Worm (Caenorhabditis elegans) whole organism, early embryonic: ENCODE data around the gene F14H8.2.

Experiments used
- B0310.2 ChIP-seq: sonication (generic microtip); optimal IDR thresholded peaks from 2 replicates; lab custom pipeline; 2016; ENCODE audit warnings: mild to moderate bottlenecking, missing genetic modification characterization, missing compliant biosample characterization
- F13C5.2 ChIP-seq: sonication (generic microtip); optimal IDR thresholded peaks from 2 replicates; lab custom pipeline; 2017; ENCODE audit warnings: mild to moderate bottlenecking, missing genetic modification characterization, inconsistent platforms, missing compliant biosample characterization
- aly-1 ChIP-seq: sonication (generic microtip); optimal IDR thresholded peaks from 2 replicates; lab custom pipeline; 2016; ENCODE audit warnings: missing genetic modification characterization, missing compliant biosample characterization
- ama-1 ChIP-seq: fragments of 150-350 bp; optimal IDR thresholded peaks from 2 replicates; lab custom pipeline; 2014
- ceh-13 ChIP-seq: fragments of 200-800 bp; sonication (Bioruptor generic); optimal IDR thresholded peaks from 2 replicates; lab custom pipeline; 2018; ENCODE audit warnings: mild to moderate bottlenecking, missing genetic modification characterization, missing compliant biosample characterization
- ceh-36 ChIP-seq: sonication (generic microtip); optimal IDR thresholded peaks from 2 replicates; lab custom pipeline; 2016; ENCODE audit warnings: missing genetic modification characterization, inconsistent platforms, missing compliant biosample characterization
- ets-7 ChIP-seq: sonication (generic microtip); optimal IDR thresholded peaks from 2 replicates; lab custom pipeline; 2016; ENCODE audit warnings: missing genotype, missing genetic modification characterization, missing compliant biosample characterization
- flt-1 ChIP-seq: fragments of 200-800 bp; sonication (Bioruptor generic); IDR thresholded peaks from 2 replicates; pipeline ENCODE4 v1.3.6; 2022; ENCODE audit warnings: missing genetic modification characterization, missing compliant biosample characterization
- hmbx-1 ChIP-seq: sonication (generic microtip); optimal IDR thresholded peaks from 2 replicates; lab custom pipeline; 2016; ENCODE audit warnings: mild to moderate bottlenecking, missing genetic modification characterization, missing compliant biosample characterization
- hmg-4 ChIP-seq: fragments of 200-800 bp; sonication (Bioruptor generic); optimal IDR thresholded peaks from 2 replicates; lab custom pipeline; 2018; ENCODE audit warnings: mild to moderate bottlenecking, missing genetic modification characterization, missing compliant biosample characterization
- hnd-1 ChIP-seq: sonication (generic microtip); optimal IDR thresholded peaks from 2 replicates; lab custom pipeline; 2016; ENCODE audit warnings: missing genetic modification characterization, missing compliant biosample characterization
- pes-1 ChIP-seq: fragments of 200-800 bp; sonication (Bioruptor generic); IDR thresholded peaks from 2 replicates; pipeline ENCODE4 v1.3.6; 2022; ENCODE audit warnings: missing genetic modification reagents, missing genetic modification characterization, missing compliant biosample characterization
- scrt-1 ChIP-seq: fragments of 200-800 bp; sonication (Bioruptor generic); IDR thresholded peaks from 2 replicates; pipeline ENCODE4 v1.3.6; 2022; ENCODE audit warnings: missing genetic modification characterization, missing compliant biosample characterization
- sea-1 ChIP-seq: fragments of 200-800 bp; sonication (Bioruptor generic); conservative IDR thresholded peaks from 2 replicates; pipeline ENCODE4 v1.3.6; 2022; ENCODE audit warnings: missing genetic modification characterization, missing compliant biosample characterization
- tbx-11 ChIP-seq: fragments of 200-800 bp; sonication (Bioruptor generic); IDR thresholded peaks from 2 replicates; pipeline ENCODE4 v1.3.6; 2022; ENCODE audit warnings: missing genetic modification characterization, missing compliant biosample characterization
- tbx-37 ChIP-seq: fragments of 200-800 bp; sonication (Bioruptor generic); conservative IDR thresholded peaks from 2 replicates; pipeline ENCODE4 v1.3.6; 2022; ENCODE audit warnings: missing genetic modification reagents, missing genetic modification characterization, missing compliant biosample characterization
- tra-4 ChIP-seq: sonication (generic microtip); optimal IDR thresholded peaks from 2 replicates; lab custom pipeline; 2017; ENCODE audit warnings: missing genetic modification characterization, missing compliant biosample characterization

Gene F14H8.2

DNA sequence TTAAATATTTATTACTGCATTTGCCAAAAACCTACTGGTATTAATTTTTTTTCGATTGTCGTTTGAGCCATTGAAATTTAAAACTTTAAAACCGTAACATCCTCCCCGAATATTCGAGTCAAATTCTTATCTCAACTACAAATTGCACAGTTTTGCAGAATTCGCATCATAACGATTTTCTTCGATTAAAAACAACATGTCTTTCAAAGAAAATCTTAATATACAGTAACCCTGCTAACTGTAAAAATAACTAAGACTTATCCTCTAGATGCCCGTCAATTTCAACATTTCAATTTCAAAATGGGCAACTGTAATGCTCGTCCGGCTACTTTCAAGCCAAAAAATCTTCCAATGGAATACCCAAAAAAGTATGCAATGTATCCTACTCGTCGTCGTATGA lies 603 bp upstream of the F14H8.2 start, which contains the start of gene F14H8.5:
Gene F14H8.5 (plus strand): TSS at position 301 of the 400 bp plus-strand sequence.
- no peak for TF ChIP-seq aly-1 (tag; lab: Kevin White, UChicago)
- TF ChIP-seq ceh-13 (GFP tag; lab: Kevin White, UChicago): no peak
- TF ChIP-seq hmbx-1 (tag; lab: Kevin White, UChicago): no peak
- no peak for TF ChIP-seq tra-4 (tag; lab: Kevin White, UChicago)
- no peak for TF ChIP-seq sea-1 (GFP tag; lab: Robert Waterston, UW)
- TF ChIP-seq tbx-11: no peak
- no peak for TF ChIP-seq ceh-36 (tag; lab: Kevin White, UChicago)

DNA sequence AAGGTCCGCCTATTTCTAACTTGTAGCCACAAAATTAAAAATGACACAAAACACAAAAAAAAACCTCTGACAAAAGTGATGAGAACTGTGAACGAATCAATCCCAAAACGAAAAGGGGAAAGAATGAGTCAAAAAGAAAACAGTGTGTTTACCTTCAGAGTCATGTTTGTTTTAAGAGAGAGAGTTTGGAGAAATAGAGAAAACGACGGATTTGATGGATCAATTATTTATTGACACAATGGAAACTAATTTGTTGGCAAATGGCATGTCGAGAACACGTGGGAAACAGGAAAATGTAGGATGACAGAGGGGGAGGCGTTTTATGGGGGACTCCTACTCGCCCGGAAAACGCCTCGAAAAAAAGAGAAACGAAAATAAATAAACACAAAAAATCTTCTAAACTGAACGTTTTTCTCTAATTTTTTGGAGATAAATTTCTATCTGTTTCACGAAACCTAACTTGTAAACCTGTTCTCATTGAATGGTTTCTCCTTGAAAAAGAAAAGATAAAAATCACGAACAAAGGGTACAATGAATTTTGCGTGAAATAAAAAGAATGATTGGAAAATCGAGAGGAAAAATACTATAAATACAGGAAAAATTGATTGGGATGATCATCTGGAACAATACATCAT lies 3.2 kb downstream of the F14H8.2 start:
- no peak for TF ChIP-seq flt-1 (GFP tag; lab: Robert Waterston, UW)

DNA sequence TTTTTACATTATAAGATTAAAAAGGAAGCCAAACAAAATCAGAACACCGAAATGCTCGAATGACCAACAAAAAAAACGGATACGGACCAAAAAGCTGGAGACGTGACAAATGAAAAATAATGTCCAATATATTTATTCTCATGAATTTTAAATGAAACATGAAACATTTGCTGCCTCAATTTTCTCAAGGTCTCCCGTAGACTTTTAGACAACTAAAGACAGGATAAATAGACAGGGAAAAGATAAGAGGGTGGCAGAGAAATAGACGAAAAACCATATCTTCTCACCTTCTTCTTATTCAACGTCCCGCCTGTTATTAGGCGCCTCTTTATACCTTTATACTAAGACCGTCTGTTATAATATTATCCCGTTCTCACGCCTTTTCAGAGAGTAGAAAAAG lies 4.3 kb downstream of the F14H8.2 start:
- TF ChIP-seq ceh-36 (tag; lab: Kevin White, UChicago) (no peak), aly-1 (tag; lab: Kevin White, UChicago) (no peak), tra-4 (tag; lab: Kevin White, UChicago) (no peak), flt-1 (GFP tag; lab: Robert Waterston, UW) (no peak), F13C5.2 (no peak), pes-1 (GFP tag; lab: Robert Waterston, UW) (no peak), scrt-1 (GFP tag; lab: Robert Waterston, UW) (no peak), tbx-11 (no peak)

- TF ChIP-seq F13C5.2: no peak
- no peak for TF ChIP-seq flt-1 (GFP tag; lab: Robert Waterston, UW)
- TF ChIP-seq ceh-36 (tag; lab: Kevin White, UChicago): no peak
Measured at ce11 chrV:15014164-15014563, 6.0 kb downstream of the F14H8.2 start, which contains the start of gene obr-2. obr-2 (minus strand) TSS chrV:15014264.

ce11 chrV:15013328-15013727 lies 6.8 kb downstream of the F14H8.2 start:
- no peak for TF ChIP-seq flt-1 (GFP tag; lab: Robert Waterston, UW)
- no peak for TF ChIP-seq hnd-1 (tag; lab: Kevin White, UChicago)
- TF ChIP-seq tbx-37 (GFP tag; lab: Robert Waterston, UW): no peak
- no peak for TF ChIP-seq tra-4 (tag; lab: Kevin White, UChicago)
- no peak for TF ChIP-seq ceh-13 (GFP tag; lab: Kevin White, UChicago)
- TF ChIP-seq scrt-1 (GFP tag; lab: Robert Waterston, UW): no peak
- no peak for TF ChIP-seq tbx-11
- no peak for TF ChIP-seq hmg-4 (GFP tag; lab: Kevin White, UChicago)
- TF ChIP-seq aly-1 (tag; lab: Kevin White, UChicago): no peak

ce11 chrV:15012542-15013301 lies 7.4 kb downstream of the F14H8.2 start:
- TF ChIP-seq sea-1 (GFP tag; lab: Robert Waterston, UW): no peak
- TF ChIP-seq ceh-13 (GFP tag; lab: Kevin White, UChicago): no peak
- no peak for TF ChIP-seq ets-7
- no peak for TF ChIP-seq tra-4 (tag; lab: Kevin White, UChicago)
- no peak for TF ChIP-seq hnd-1 (tag; lab: Kevin White, UChicago)

DNA sequence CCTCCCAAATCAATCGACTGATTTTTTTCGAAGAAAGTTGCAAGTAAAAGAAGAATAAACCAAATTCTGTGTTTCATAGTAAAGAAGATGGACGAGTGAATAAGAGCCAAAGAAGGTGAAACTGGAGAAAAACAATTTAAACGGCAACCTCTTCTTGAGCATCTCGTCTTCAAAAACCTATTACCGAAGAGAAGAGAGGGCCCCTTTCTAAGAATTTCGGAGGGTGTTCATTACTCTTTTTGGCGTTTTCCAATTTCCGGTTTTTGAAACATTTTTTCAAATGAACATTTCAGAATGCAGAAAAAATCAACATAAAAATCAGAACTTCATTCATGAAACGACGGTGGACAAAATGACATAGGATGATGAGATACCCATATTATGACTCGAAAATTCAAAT lies 8.6 kb downstream of the F14H8.2 start, which contains the start of gene nmr-2:
Gene nmr-2 (minus strand): TSS at position 101 of the 400 bp plus-strand sequence.
- TF ChIP-seq ama-1 (lab: Kevin White, UChicago) (no peak), B0310.2 (tag; lab: Kevin White, UChicago) (no peak), hnd-1 (tag; lab: Kevin White, UChicago) (no peak), flt-1 (GFP tag; lab: Robert Waterston, UW) (no peak), F13C5.2 (no peak), ets-7 (no peak), aly-1 (tag; lab: Kevin White, UChicago) (no peak), scrt-1 (GFP tag; lab: Robert Waterston, UW) (no peak), hmg-4 (GFP tag; lab: Kevin White, UChicago) (no peak), tbx-37 (GFP tag; lab: Robert Waterston, UW) (no peak), tra-4 (tag; lab: Kevin White, UChicago) (no peak), hmbx-1 (tag; lab: Kevin White, UChicago) (no peak), ceh-13 (GFP tag; lab: Kevin White, UChicago) (no peak), pes-1 (GFP tag; lab: Robert Waterston, UW) (no peak)

DNA sequence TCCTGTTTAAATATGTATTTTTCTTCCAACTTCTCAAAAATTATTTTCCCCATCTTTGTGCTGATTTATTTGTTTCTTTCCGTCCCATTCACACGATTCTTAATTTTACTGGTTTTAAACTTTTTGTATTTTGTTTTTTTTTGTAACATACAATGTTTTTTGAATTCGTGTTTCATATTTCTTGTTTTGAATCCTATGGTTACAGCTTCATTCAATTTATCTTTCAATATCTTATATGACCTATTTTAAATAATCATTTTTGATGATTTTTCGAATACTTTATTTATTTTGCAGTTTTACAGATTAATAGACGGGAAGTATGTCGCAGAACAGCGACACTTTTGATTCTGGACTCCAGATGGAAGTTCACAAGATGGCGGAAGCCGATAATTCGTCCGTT lies 15.3 kb downstream of the F14H8.2 start, which contains the start of gene hrde-2:
Gene hrde-2 (plus strand): TSS at position 301 of the 400 bp plus-strand sequence.
- TF ChIP-seq hmbx-1 (tag; lab: Kevin White, UChicago) (no peak), pes-1 (GFP tag; lab: Robert Waterston, UW) (no peak), ceh-36 (tag; lab: Kevin White, UChicago) (no peak), flt-1 (GFP tag; lab: Robert Waterston, UW) (no peak), ceh-13 (GFP tag; lab: Kevin White, UChicago) (no peak), ets-7 (no peak), tbx-37 (GFP tag; lab: Robert Waterston, UW) (no peak), tra-4 (tag; lab: Kevin White, UChicago) (no peak), hnd-1 (tag; lab: Kevin White, UChicago) (no peak), sea-1 (GFP tag; lab: Robert Waterston, UW) (no peak), B0310.2 (tag; lab: Kevin White, UChicago) (no peak), F13C5.2 (no peak), ama-1 (lab: Kevin White, UChicago) (no peak), scrt-1 (GFP tag; lab: Robert Waterston, UW) (no peak), aly-1 (tag; lab: Kevin White, UChicago) (no peak), tbx-11 (no peak), hmg-4 (GFP tag; lab: Kevin White, UChicago) (no peak)
